Worm (Caenorhabditis elegans) whole organism, young adult: Measurements from ENCODE around the gene acs-7.

Source experiments
- B0336.3 ChIP-seq: fragments of 200-800 bp; sonication (Bioruptor generic); IDR thresholded peaks from 2 replicates; pipeline ENCODE4 v1.3.6; 2022; ENCODE audit warnings: missing genetic modification characterization, missing compliant biosample characterization
- C17E4.6 ChIP-seq: fragments of 200-800 bp; sonication (Bioruptor generic); IDR thresholded peaks from 2 replicates; pipeline ENCODE4 v1.3.6; 2022; ENCODE audit warnings: missing genetic modification reagents, missing genetic modification characterization, missing compliant biosample characterization
- F33H1.4 ChIP-seq: fragments of 200-800 bp; sonication (Bioruptor generic); IDR thresholded peaks from 2 replicates; pipeline ENCODE4 v1.3.6; 2022; ENCODE audit warnings: missing genetic modification reagents, missing genetic modification characterization, missing compliant biosample characterization
- chd-7 ChIP-seq: sonication (generic microtip); optimal IDR thresholded peaks from 2 replicates; lab custom pipeline; 2016; ENCODE audit warnings: mild to moderate bottlenecking, missing genetic modification characterization, moderate library complexity, missing compliant biosample characterization
- dpff-1 ChIP-seq: sonication (generic microtip); optimal IDR thresholded peaks from 2 replicates; lab custom pipeline; 2017; ENCODE audit warnings: mild to moderate bottlenecking, missing genetic modification characterization, missing compliant biosample characterization
- lag-1 ChIP-seq: fragments of 200-800 bp; sonication (Bioruptor generic); IDR thresholded peaks from 2 replicates; pipeline ENCODE4 v1.3.6; 2022; ENCODE audit warnings: missing genetic modification reagents, missing genetic modification characterization, missing compliant biosample characterization
- lsl-1 ChIP-seq: fragments of 200-800 bp; sonication (Bioruptor generic); optimal IDR thresholded peaks from 2 replicates; lab custom pipeline; 2018; ENCODE audit warnings: mild to moderate bottlenecking, missing genetic modification characterization, moderate library complexity, missing compliant biosample characterization
- lsy-27 ChIP-seq: sonication (generic microtip); optimal IDR thresholded peaks from 2 replicates; lab custom pipeline; 2017; ENCODE audit warnings: missing genetic modification characterization, mild to moderate bottlenecking, missing compliant biosample characterization, antibody characterized with exemption, missing genotype, borderline replicate concordance; ENCODE audit not compliant: insufficient read depth
- madf-8 ChIP-seq: fragments of 200-800 bp; sonication (Bioruptor generic); conservative IDR thresholded peaks from 2 replicates; pipeline ENCODE4 v1.3.6; 2022; ENCODE audit warnings: missing genetic modification reagents, missing genetic modification characterization, missing compliant biosample characterization
- mcd-1 ChIP-seq: fragments of 200-800 bp; sonication (Bioruptor generic); IDR thresholded peaks from 2 replicates; pipeline ENCODE4 v1.3.6; 2022; ENCODE audit warnings: missing genetic modification reagents, missing genetic modification characterization, missing compliant biosample characterization
- sea-2 ChIP-seq: fragments of 200-800 bp; sonication (Bioruptor generic); IDR thresholded peaks from 2 replicates; pipeline ENCODE4 v1.3.6; 2022; ENCODE audit warnings: missing genetic modification characterization, missing compliant biosample characterization
- snpc-4 ChIP-seq, 5 experiments: fragments of 150-350 bp in 1 of 5; sonication (generic microtip) in 4 of 5; optimal IDR thresholded peaks; 2 replicates each; lab custom pipeline; 2014 to 2018; ENCODE audit warnings: missing genetic modification characterization in 5 of 5, missing biosample characterization in 3 of 5, antibody characterized with exemption in 2 of 5, mild to moderate bottlenecking in 2 of 5, missing compliant biosample characterization in 2 of 5, missing genotype in 2 of 5, moderate library complexity in 2 of 5, missing genetic modification reagents in 1 of 5
- tlf-1 ChIP-seq: fragments of 200-800 bp; sonication (Bioruptor generic); optimal IDR thresholded peaks from 2 replicates; lab custom pipeline; 2018; ENCODE audit warnings: mild to moderate bottlenecking, missing genetic modification characterization, missing compliant biosample characterization
- unc-62 ChIP-seq: fragments of 150-350 bp; optimal IDR thresholded peaks from 2 replicates; lab custom pipeline; 2014; ENCODE audit warnings: missing biosample characterization, missing genetic modification reagents, missing genetic modification characterization

DNA sequence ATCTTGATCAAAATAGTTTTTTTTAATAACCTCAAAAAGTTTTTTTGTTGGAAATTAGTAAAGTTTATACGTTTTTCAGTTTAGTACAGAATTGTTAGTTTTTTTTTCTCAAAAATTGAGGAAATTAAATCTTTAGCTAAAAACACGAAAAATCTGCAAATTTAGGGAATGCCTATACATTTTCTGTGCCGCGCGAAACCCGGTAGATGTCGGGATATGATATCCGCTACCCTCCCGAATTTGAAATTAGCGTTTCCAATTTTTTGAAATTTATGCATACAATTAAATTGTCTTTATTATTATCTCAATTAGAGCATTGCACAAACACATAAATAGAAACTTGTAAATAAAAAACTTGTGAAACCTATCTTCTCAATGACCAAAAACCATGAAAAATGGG, 41.2 kb downstream of the acs-7 start:
- TF ChIP-seq lag-1 (GFP tag; lab: Robert Waterston, UW), result no peak
- no peak for TF ChIP-seq sea-2 (GFP tag; lab: Robert Waterston, UW)
- no peak for TF ChIP-seq unc-62 (GFP tag; lab: Kevin White, UChicago)
- no peak for TF ChIP-seq madf-8 (GFP tag; lab: Robert Waterston, UW)
- TF ChIP-seq mcd-1 (GFP tag; lab: Robert Waterston, UW), result no peak
- TF ChIP-seq B0336.3, result no peak
- no peak for TF ChIP-seq lsy-27
- no peak for TF ChIP-seq chd-7 (tag; lab: Kevin White, UChicago)
- no peak for TF ChIP-seq dpff-1
- TF ChIP-seq lsl-1 (GFP tag; lab: Kevin White, UChicago), result no peak
- no peak for TF ChIP-seq F33H1.4
- no peak for TF ChIP-seq tlf-1 (GFP tag; lab: Kevin White, UChicago)
- peak; percentile 81 for TF ChIP-seq snpc-4 (GFP tag; optimal IDR thresholded peaks at IDR 0.05; lab: Kevin White, UChicago)
- peak; percentile 5 to 80 (median 59) for TF ChIP-seq snpc-4 (tag; optimal IDR thresholded peaks at IDR 0.05; lab: Kevin White, UChicago)
- TF ChIP-seq C17E4.6 (GFP tag; lab: Robert Waterston, UW), result no peak
